Worm (Caenorhabditis elegans): ENCODE data around the gene W03F9.4.

The W03F9.4 gene

ce11 chrV:176870-177467 is 25.8 kb upstream of the W03F9.4 start, which contains the start of gene cul-3 (continued):
- TF ChIP-seq hif-1 (tag; optimal IDR thresholded peaks at IDR 0.05) (no peak), dmd-6 (GFP tag; IDR thresholded peaks at IDR 0.05) (peak; percentile 17; the same call in 1 of the 2 replicates), Y105C5A.15 (GFP tag; IDR thresholded peaks at IDR 0.05) (no peak), dpl-1 (GFP tag; optimal IDR thresholded peaks at IDR 0.05) (peak; percentile 67), nhr-48 (tag; optimal IDR thresholded peaks at IDR 0.05) (no peak), mes-2 (tag; optimal IDR thresholded peaks at IDR 0.05; ENCODE audit: poor library complexity, severe bottlenecking) (no peak), pha-4 (GFP tag; IDR thresholded peaks at IDR 0.05) (no peak), pha-4 (tag; optimal IDR thresholded peaks at IDR 0.05) (no peak), nhr-41 (GFP tag; IDR thresholded peaks at IDR 0.05) (no peak), daf-19 (GFP tag; conservative IDR thresholded peaks at IDR 0.05) (no peak), ceh-20 (GFP tag; IDR thresholded peaks at IDR 0.05) (0 out of 2 replicates have a peak, but pooled peaks have one; percentile 21), D1046.2 (GFP tag; IDR thresholded peaks at IDR 0.05) (no peak), snpc-4 (tag; optimal IDR thresholded peaks at IDR 0.05) (no peak), nhr-6 (tag; optimal IDR thresholded peaks at IDR 0.05) (peak; percentile 39), daf-8 (GFP tag; IDR thresholded peaks at IDR 0.05) (no peak), set-16 (GFP tag; IDR thresholded peaks at IDR 0.05) (no peak; the same call in 1 of the 2 replicates), mxl-3 (GFP tag; optimal IDR thresholded peaks at IDR 0.05) (no peak), Y5F2A.4 (GFP tag; optimal IDR thresholded peaks at IDR 0.05) (no peak)

DNA sequence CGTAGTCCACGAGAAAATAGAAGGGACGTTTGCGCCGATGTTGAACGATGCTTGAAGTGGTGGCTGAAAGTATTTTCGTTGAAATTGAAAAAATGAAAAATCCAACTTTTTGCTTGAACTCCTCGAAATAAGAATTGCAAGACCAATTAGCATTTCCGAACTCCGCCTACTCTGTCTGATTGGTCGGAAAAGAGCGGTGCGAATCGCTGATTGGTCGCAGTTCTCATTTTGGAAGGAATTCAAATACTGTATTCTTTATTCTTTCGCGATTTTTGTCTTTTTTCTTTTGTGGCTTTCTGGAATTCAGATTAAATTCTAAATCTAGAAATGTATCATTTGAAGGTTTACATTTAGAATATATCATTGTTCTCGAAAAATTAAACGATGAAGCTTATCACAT is 23.3 kb upstream of the W03F9.4 start:
- no peak for TF ChIP-seq ztf-11 (tag; optimal IDR thresholded peaks at IDR 0.05)
- no peak for TF ChIP-seq cey-2 (tag; optimal IDR thresholded peaks at IDR 0.05; ENCODE audit: borderline replicate concordance, insufficient read depth)
- no peak for TF ChIP-seq dve-1 (tag; optimal IDR thresholded peaks at IDR 0.05; ENCODE audit: insufficient read depth)
- TF ChIP-seq aha-1 (tag) = peak; percentile 12
- TF ChIP-seq T20F7.1 (GFP tag; optimal IDR thresholded peaks at IDR 0.05) = no peak

ce11 chrV:173437-173836 is 22.2 kb upstream of the W03F9.4 start:
- TF ChIP-seq set-16 (GFP tag; IDR thresholded peaks at IDR 0.05) (peak; percentile 77), jun-1 (tag; optimal IDR thresholded peaks at IDR 0.05) (no peak)

ce11 chrV:172110-172509 is 20.9 kb upstream of the W03F9.4 start, which contains the start of gene cfap-36:
Gene cfap-36, minus strand, starts transcription at chrV:172210.
- TF ChIP-seq egl-27 (tag; optimal IDR thresholded peaks at IDR 0.05) = no peak
- no peak for TF ChIP-seq lin-39 (tag; optimal IDR thresholded peaks at IDR 0.05)
- no peak for TF ChIP-seq ceh-28 (tag; optimal IDR thresholded peaks at IDR 0.05)
- TF ChIP-seq F37D6.2 (tag; optimal IDR thresholded peaks at IDR 0.05) = no peak
- TF ChIP-seq nhr-25 (tag; optimal IDR thresholded peaks at IDR 0.05; ENCODE audit: borderline replicate concordance, insufficient read depth) = no peak
- no peak for TF ChIP-seq F10B5.3 (tag; optimal IDR thresholded peaks at IDR 0.05)
- TF ChIP-seq ama-1 (optimal IDR thresholded peaks at IDR 0.05) = no peak
- TF ChIP-seq sdz-12 (GFP tag; optimal IDR thresholded peaks at IDR 0.05) = no peak
- TF ChIP-seq aly-2 (tag; optimal IDR thresholded peaks at IDR 0.05) = no peak
- no peak for TF ChIP-seq lin-29 (GFP tag; IDR thresholded peaks at IDR 0.05)
- no peak for TF ChIP-seq F49E8.2 (tag; optimal IDR thresholded peaks at IDR 0.05; ENCODE audit: borderline replicate concordance)
